Worm (Caenorhabditis elegans) whole organism, L2 larva: ENCODE results near the gene srh-255.

Experiments
- C34F6.9 ChIP-seq: fragments of 150-350 bp; optimal IDR thresholded peaks from 2 replicates; lab custom pipeline; 2014; ENCODE audit warnings: missing biosample characterization, missing genetic modification characterization
- F13H6.1 ChIP-seq: sonication (generic microtip); optimal IDR thresholded peaks from 2 replicates; lab custom pipeline; 2016; ENCODE audit warnings: missing genetic modification characterization, missing compliant biosample characterization
- R02D3.7 ChIP-seq: fragments of 150-350 bp; optimal IDR thresholded peaks from 2 replicates; lab custom pipeline; 2014; ENCODE audit warnings: missing biosample characterization, missing genetic modification characterization
- blmp-1 ChIP-seq: sonication (generic microtip); optimal IDR thresholded peaks from 2 replicates; lab custom pipeline; 2017; ENCODE audit warnings: missing genetic modification characterization, mild to moderate bottlenecking, missing compliant biosample characterization, antibody characterized with exemption, moderate library complexity; ENCODE audit not compliant: insufficient read depth
- crh-2 ChIP-seq: sonication (generic microtip); optimal IDR thresholded peaks from 2 replicates; lab custom pipeline; 2017; ENCODE audit warnings: missing biosample characterization, missing genetic modification characterization
- elt-1 ChIP-seq: fragments of 150-350 bp; optimal IDR thresholded peaks from 2 replicates; lab custom pipeline; 2014; ENCODE audit warnings: missing biosample characterization, missing genetic modification characterization
- lin-11 ChIP-seq: fragments of 150-350 bp; sonication (generic microtip); optimal IDR thresholded peaks from 2 replicates; lab custom pipeline; 2014; ENCODE audit warnings: missing biosample characterization, missing genetic modification characterization, inconsistent platforms, mixed read lengths
- lin-39 ChIP-seq: fragments of 150-350 bp; optimal IDR thresholded peaks from 2 replicates; lab custom pipeline; 2014; ENCODE audit warnings: missing biosample characterization, missing genetic modification reagents, missing genetic modification characterization
- mbf-1 ChIP-seq: sonication (generic microtip); optimal IDR thresholded peaks from 2 replicates; lab custom pipeline; 2017; ENCODE audit warnings: missing biosample characterization, missing genetic modification characterization
- nhr-12 ChIP-seq: fragments of 150-350 bp; optimal IDR thresholded peaks from 2 replicates; lab custom pipeline; 2014; ENCODE audit warnings: missing biosample characterization, missing genetic modification characterization
- nhr-129 ChIP-seq: fragments of 150-350 bp; optimal IDR thresholded peaks from 2 replicates; lab custom pipeline; 2014; ENCODE audit warnings: missing biosample characterization, missing genetic modification characterization
- nhr-237 ChIP-seq: fragments of 150-350 bp; optimal IDR thresholded peaks from 2 replicates; lab custom pipeline; 2014; ENCODE audit warnings: missing biosample characterization, missing genetic modification characterization
- sma-9 ChIP-seq, 2 experiments: fragments of 150-350 bp in 1 of 2; sonication (generic microtip) in 1 of 2; optimal IDR thresholded peaks; 2 replicates each; lab custom pipeline; 2014 to 2016; ENCODE audit warnings: missing genetic modification characterization in 2 of 2, mild to moderate bottlenecking in 1 of 2, missing biosample characterization in 1 of 2, missing compliant biosample characterization in 1 of 2, missing genetic modification reagents in 1 of 2, moderate library complexity in 1 of 2

Gene srh-255

ce11 chrV:17108310-17108709 lies 43.5 kb downstream of the srh-255 start, which contains the start of gene ZK218.11:
Gene ZK218.11 (minus strand): TSS chrV:17108410.
- TF ChIP-seq mbf-1 (tag; lab: Kevin White, UChicago) = no peak
- TF ChIP-seq nhr-237 (tag; lab: Kevin White, UChicago) = no peak
- no peak for TF ChIP-seq sma-9 (GFP tag; optimal IDR thresholded peaks at IDR 0.05; lab: Kevin White, UChicago)
- TF ChIP-seq sma-9 (tag; optimal IDR thresholded peaks at IDR 0.05; lab: Kevin White, UChicago) = no peak
- no peak for TF ChIP-seq R02D3.7
- no peak for TF ChIP-seq elt-1 (tag; lab: Kevin White, UChicago)
- no peak for TF ChIP-seq blmp-1 (tag; lab: Kevin White, UChicago)
- TF ChIP-seq lin-39 (tag; lab: Kevin White, UChicago) = no peak
- TF ChIP-seq nhr-12 (tag; lab: Kevin White, UChicago) = no peak
- TF ChIP-seq C34F6.9 = no peak
- no peak for TF ChIP-seq lin-11 (tag; lab: Kevin White, UChicago)
- TF ChIP-seq F13H6.1 (tag; lab: Kevin White, UChicago) = no peak
- TF ChIP-seq crh-2 (tag; lab: Kevin White, UChicago) = no peak
- TF ChIP-seq nhr-129 (tag; lab: Kevin White, UChicago) = no peak
- TF ChIP-seq, all 48 proteins: peak for 0
